Worm (Caenorhabditis elegans) whole organism, L3 larva: ENCODE measurements around the gene dach-1.

ENCODE experiments used
- ZK546.5 ChIP-seq: sonication (generic microtip); optimal IDR thresholded peaks from 2 replicates; lab custom pipeline; 2017; ENCODE audit warnings: missing biosample characterization, missing genetic modification characterization
- elt-3 ChIP-seq, 3 experiments: fragments of 150-350 bp in 1 of 3; sonication (generic microtip) in 2 of 3; optimal IDR thresholded peaks; 2 replicates in 2 of 3; 4 replicates in 1 of 3; lab custom pipeline; 2014 to 2017; ENCODE audit warnings: missing biosample characterization in 3 of 3, missing genetic modification characterization in 3 of 3
- fkh-10 ChIP-seq: sonication (generic microtip); optimal IDR thresholded peaks from 2 replicates; lab custom pipeline; 2017; ENCODE audit warnings: missing biosample characterization, missing genetic modification reagents, missing genetic modification characterization
- nhr-28 ChIP-seq: fragments of 150-350 bp; optimal IDR thresholded peaks from 2 replicates; lab custom pipeline; 2014; ENCODE audit warnings: missing biosample characterization, missing genetic modification characterization
- nhr-67 ChIP-seq: fragments of 150-350 bp; optimal IDR thresholded peaks from 2 replicates; lab custom pipeline; 2014; ENCODE audit warnings: missing biosample characterization, missing genetic modification characterization
- nhr-76 ChIP-seq: fragments of 150-350 bp; sonication (generic microtip); optimal IDR thresholded peaks from 5 replicates; lab custom pipeline; 2014; ENCODE audit warnings: missing biosample characterization, missing genetic modification characterization
- skn-1 ChIP-seq: fragments of 150-350 bp; optimal IDR thresholded peaks from 2 replicates; lab custom pipeline; 2014; ENCODE audit warnings: missing biosample characterization, missing genetic modification characterization
- snpc-4 ChIP-seq: fragments of 150-350 bp; optimal IDR thresholded peaks from 2 replicates; lab custom pipeline; 2014; ENCODE audit warnings: missing biosample characterization, missing genetic modification characterization
- tbx-2 ChIP-seq: sonication (generic microtip); optimal IDR thresholded peaks from 2 replicates; lab custom pipeline; 2016; ENCODE audit warnings: mild to moderate bottlenecking, missing genetic modification characterization, missing compliant biosample characterization
- unc-62 ChIP-seq: fragments of 150-350 bp; sonication (generic microtip); optimal IDR thresholded peaks from 4 replicates; lab custom pipeline; 2014; ENCODE audit warnings: missing biosample characterization, missing genetic modification reagents, missing genetic modification characterization
- zag-1 ChIP-seq: fragments of 150-350 bp; optimal IDR thresholded peaks from 2 replicates; lab custom pipeline; 2014; ENCODE audit warnings: missing biosample characterization, missing genetic modification characterization

DNA sequence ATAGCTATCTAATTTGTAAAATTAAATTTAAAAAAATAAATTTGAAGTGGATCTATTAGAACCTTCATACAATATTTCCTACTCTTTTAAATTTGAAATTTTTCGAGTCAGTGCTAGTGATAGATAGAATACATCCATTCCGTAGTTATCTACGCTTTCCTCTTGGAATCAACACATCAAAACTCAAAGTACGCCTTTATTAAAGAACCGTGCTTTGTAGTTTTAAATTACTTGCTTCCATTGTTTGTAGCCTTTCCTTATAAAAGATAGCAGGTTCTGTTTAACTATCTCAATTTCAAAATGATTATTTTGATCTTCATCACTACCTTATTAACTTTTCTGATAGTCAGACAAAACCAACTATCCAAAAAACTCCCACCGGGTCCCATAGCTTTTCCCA is 4.8 kb upstream of the dach-1 start, which contains the start of gene cyp-35B3:
- TF ChIP-seq tbx-2 (no peak), unc-62 (no peak), nhr-28 (tag; lab: Kevin White, UChicago) (no peak), snpc-4 (tag; lab: Kevin White, UChicago) (no peak), elt-3 (tag; optimal IDR thresholded peaks at IDR 0.05; lab: Kevin White, UChicago) (no peak), skn-1 (tag; lab: Kevin White, UChicago) (no peak), nhr-67 (tag; lab: Kevin White, UChicago) (no peak), fkh-10 (GFP tag; lab: Kevin White, UChicago) (no peak), ZK546.5 (tag; lab: Kevin White, UChicago) (no peak), zag-1 (tag; lab: Kevin White, UChicago) (no peak), nhr-76 (no peak)
